Fruit fly (Drosophila melanogaster): ENCODE measurements around the gene mtSSB.
A peak's percentile ranks its signal among the peaks of the same experiment; 100 is the strongest.

The mtSSB gene

DNA sequence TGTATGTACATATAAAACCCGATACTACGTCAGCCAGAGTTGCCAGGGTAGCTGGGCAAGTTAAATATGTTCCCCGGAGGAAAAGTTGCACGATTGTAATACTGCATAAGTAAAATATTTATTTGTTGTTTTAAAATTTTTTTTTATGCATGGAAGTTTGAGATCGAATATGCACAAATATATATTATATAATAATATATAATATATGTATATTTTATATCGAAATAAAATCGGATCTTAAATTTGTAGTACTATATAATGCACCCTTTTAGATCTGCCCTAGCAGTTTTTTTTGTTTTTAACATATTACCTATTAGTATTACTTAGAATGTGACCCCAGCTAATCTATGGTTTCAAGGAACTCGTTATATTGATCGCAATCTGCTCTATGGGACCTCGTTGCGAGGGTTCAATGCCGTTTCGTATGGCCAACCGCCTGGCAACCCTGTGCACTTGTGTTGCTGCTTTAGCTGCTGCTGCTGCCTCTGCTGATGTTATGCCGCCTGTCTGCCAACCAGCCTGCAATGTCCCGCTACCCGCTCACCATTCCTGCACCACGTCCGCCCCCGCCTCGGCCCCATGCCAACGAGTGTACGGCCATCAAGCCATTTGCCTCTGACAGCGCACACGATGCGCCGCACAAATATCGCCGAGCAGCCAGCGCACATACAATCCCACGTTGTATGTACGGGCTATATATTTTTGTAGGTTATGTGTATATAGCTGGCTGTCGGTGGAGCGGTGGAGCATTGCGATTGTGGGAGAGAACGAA lies 31.1 kb upstream of the mtSSB start (continued):
- TF ChIP-seq Chrac-16 (GFP tag; optimal IDR thresholded peaks at IDR 0.05) (peak; percentile 80), CG17568 (GFP tag; optimal IDR thresholded peaks at IDR 0.05) (peak; percentile 64), BtbVII (GFP tag; optimal IDR thresholded peaks at IDR 0.05) (peak; percentile 92), CG15601 (tag; optimal IDR thresholded peaks at IDR 0.05) (peak; percentile 88), tin (GFP tag; optimal IDR thresholded peaks at IDR 0.05) (peak; percentile 72), gcm2 (GFP tag; optimal IDR thresholded peaks at IDR 0.05) (peak; percentile 31), CG11093 (GFP tag; IDR thresholded peaks at IDR 0.05) (peak; percentile 86), Fer2 (tag; optimal IDR thresholded peaks at IDR 0.05) (peak; percentile 75), CG10267 (tag; optimal IDR thresholded peaks at IDR 0.05) (peak; percentile 90), CG2202 (tag; optimal IDR thresholded peaks at IDR 0.05) (peak; percentile 76), CG17912 (GFP tag; optimal IDR thresholded peaks at IDR 0.05) (no peak), NC2β (GFP tag; optimal IDR thresholded peaks at IDR 0.05) (no peak), Atf3 (GFP tag; optimal IDR thresholded peaks at IDR 0.05) (peak; percentile 61), Elba2 (GFP tag; optimal IDR thresholded peaks at IDR 0.05) (peak; percentile 13), CG7745 (tag; optimal IDR thresholded peaks at IDR 0.05) (no peak), ac (GFP tag; optimal IDR thresholded peaks at IDR 0.05) (peak; percentile 79), PHDP (tag; optimal IDR thresholded peaks at IDR 0.05) (peak; percentile 90), dmrt11E (tag; optimal IDR thresholded peaks at IDR 0.05) (peak; percentile 95), CG6175 (GFP tag; IDR thresholded peaks at IDR 0.05) (no peak), ash1 (GFP tag; optimal IDR thresholded peaks at IDR 0.05) (no peak), CG12299 (tag; optimal IDR thresholded peaks at IDR 0.05) (peak; percentile 64), Gug (GFP tag; IDR thresholded peaks at IDR 0.05) (peak; percentile 93), CG10565 (GFP tag; optimal IDR thresholded peaks at IDR 0.05) (peak; percentile 37), CG12155 (GFP tag; optimal IDR thresholded peaks at IDR 0.05) (peak; percentile 65), CG6765 (GFP tag; optimal IDR thresholded peaks at IDR 0.05) (peak; percentile 94), Side (GFP tag; optimal IDR thresholded peaks at IDR 0.05) (peak; percentile 4), yki (optimal IDR thresholded peaks at IDR 0.05) (no peak), ERR (GFP tag; optimal IDR thresholded peaks at IDR 0.05) (peak; percentile 62), CG13296 (GFP tag; optimal IDR thresholded peaks at IDR 0.05) (peak; percentile 94), Myb (GFP tag; optimal IDR thresholded peaks at IDR 0.05) (peak; percentile 65), twi (tag; optimal IDR thresholded peaks at IDR 0.05) (peak; percentile 86), HHEX (GFP tag; optimal IDR thresholded peaks at IDR 0.05) (peak; percentile 92), CG4282 (GFP tag; optimal IDR thresholded peaks at IDR 0.05) (peak; percentile 37), Deaf1 (tag; optimal IDR thresholded peaks at IDR 0.05) (peak; percentile 96), ems (GFP tag; optimal IDR thresholded peaks at IDR 0.05) (peak; percentile 33), CG16815 (GFP tag; optimal IDR thresholded peaks at IDR 0.05) (peak; percentile 93), Fer3 (tag; optimal IDR thresholded peaks at IDR 0.05) (peak; percentile 77), crp (GFP tag; optimal IDR thresholded peaks at IDR 0.05) (peak in 1 of 2 experiments; percentile 44), Meics (GFP tag; optimal IDR thresholded peaks at IDR 0.05) (peak; percentile 97), YL-1 (GFP tag; optimal IDR thresholded peaks at IDR 0.05) (peak; percentile 97), CG3995 (GFP tag; optimal IDR thresholded peaks at IDR 0.05) (peak; percentile 39), dpn (GFP tag; optimal IDR thresholded peaks at IDR 0.05) (peak in 1 of 2 experiments; percentile 78), zfh2 (GFP tag; optimal IDR thresholded peaks at IDR 0.05) (peak; percentile 82), gcm (GFP tag; optimal IDR thresholded peaks at IDR 0.05) (peak; percentile 87), HmgD (GFP tag; optimal IDR thresholded peaks at IDR 0.05) (peak; percentile 82), Asciz (GFP tag; optimal IDR thresholded peaks at IDR 0.05) (peak; percentile 92), CG3163 (GFP tag; optimal IDR thresholded peaks at IDR 0.05) (peak; percentile 37), CG32532 (GFP tag; IDR thresholded peaks at IDR 0.05) (no peak), Fer1 (GFP tag; optimal IDR thresholded peaks at IDR 0.05) (peak; percentile 79)

Data from whole organism, embryonic.